Fruit fly (Drosophila melanogaster): ENCODE data around the gene SF1.

Gene SF1

DNA sequence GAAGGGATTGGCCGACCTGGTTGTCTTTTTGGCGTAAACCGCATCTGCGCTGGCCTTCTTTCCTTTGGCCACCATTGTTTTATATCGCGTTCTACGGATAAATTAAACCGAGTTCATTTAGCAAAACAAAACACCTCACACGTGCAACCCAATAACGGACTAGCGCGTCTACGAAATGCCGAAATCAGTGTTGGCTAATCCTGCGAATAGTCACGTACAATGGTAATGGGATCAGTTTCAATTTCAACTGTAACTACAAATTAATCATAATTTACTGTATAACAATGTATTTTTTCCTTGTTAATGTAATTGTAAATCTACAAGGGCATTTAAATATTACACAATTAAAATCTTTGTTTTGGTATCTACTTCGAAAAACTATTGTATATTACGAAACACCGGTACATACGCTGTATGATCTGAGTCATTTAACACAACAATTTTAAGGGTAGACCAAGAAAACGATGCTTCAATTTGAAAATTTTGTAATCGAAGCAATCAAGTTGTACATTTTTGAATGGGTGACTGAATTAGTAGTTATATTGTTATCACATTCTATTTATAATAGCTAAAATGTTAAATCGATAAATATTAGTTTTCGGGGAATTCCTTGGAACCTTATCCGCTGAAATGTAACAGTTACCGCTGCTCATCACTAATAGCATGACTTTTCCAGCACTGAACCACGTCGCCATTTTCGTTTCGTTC lies at the start of gene SF1 (continued):
- TF ChIP-seq PHDP (tag; optimal IDR thresholded peaks at IDR 0.05) (no peak), CG31388 (GFP tag; optimal IDR thresholded peaks at IDR 0.05) (no peak), bsh (GFP tag; optimal IDR thresholded peaks at IDR 0.05) (no peak), Oli (tag; optimal IDR thresholded peaks at IDR 0.05) (peak; percentile 19), disco-r (GFP tag; optimal IDR thresholded peaks at IDR 0.05) (no peak), Dip2 (GFP tag; IDR thresholded peaks at IDR 0.05) (no peak), Atf-2 (GFP tag; optimal IDR thresholded peaks at IDR 0.05) (no peak), CG2889 (GFP tag; IDR thresholded peaks at IDR 0.05) (no peak), Adf1 (GFP tag; IDR thresholded peaks at IDR 0.05) (no peak), Hsf (GFP tag; optimal IDR thresholded peaks at IDR 0.05) (peak; percentile 30), lab (GFP tag; optimal IDR thresholded peaks at IDR 0.05) (no peak), ac (GFP tag; optimal IDR thresholded peaks at IDR 0.05) (no peak), NC2α (GFP tag; optimal IDR thresholded peaks at IDR 0.05) (no peak), CG17612 (GFP tag; IDR thresholded peaks at IDR 0.05) (no peak), CG12391 (tag; optimal IDR thresholded peaks at IDR 0.05) (peak; percentile 46), CG8944 (GFP tag; optimal IDR thresholded peaks at IDR 0.05) (no peak), lola (GFP tag; optimal IDR thresholded peaks at IDR 0.05) (peak in 1 of 3 experiments; percentile 53), lilli (GFP tag; optimal IDR thresholded peaks at IDR 0.05) (peak; percentile 69), CG10654 (GFP tag; optimal IDR thresholded peaks at IDR 0.05) (no peak), prd (optimal IDR thresholded peaks at IDR 0.05) (no peak), prd (GFP tag; IDR thresholded peaks at IDR 0.05) (no peak), Sry-β (GFP tag; optimal IDR thresholded peaks at IDR 0.05) (peak; percentile 89), CG11504 (tag; optimal IDR thresholded peaks at IDR 0.05) (no peak), CG11723 (GFP tag; optimal IDR thresholded peaks at IDR 0.05) (no peak), sd (tag; optimal IDR thresholded peaks at IDR 0.05) (no peak), BtbVII (GFP tag; optimal IDR thresholded peaks at IDR 0.05) (no peak), fd96Cb (tag; optimal IDR thresholded peaks at IDR 0.05) (no peak), tx (GFP tag; optimal IDR thresholded peaks at IDR 0.05) (peak; percentile 14), CG13624 (GFP tag; optimal IDR thresholded peaks at IDR 0.05) (peak; percentile 14), Six4 (GFP tag; optimal IDR thresholded peaks at IDR 0.05) (peak; percentile 21), usp (GFP tag; optimal IDR thresholded peaks at IDR 0.05) (no peak), gsb (GFP tag; IDR thresholded peaks at IDR 0.05) (no peak), btn (GFP tag; optimal IDR thresholded peaks at IDR 0.05) (no peak), stc (GFP tag; IDR thresholded peaks at IDR 0.05) (no peak), HLHmδ (GFP tag; optimal IDR thresholded peaks at IDR 0.05) (no peak), CG6683 (GFP tag; optimal IDR thresholded peaks at IDR 0.05) (no peak), p53 (GFP tag; optimal IDR thresholded peaks at IDR 0.05) (no peak), NC2β (GFP tag; optimal IDR thresholded peaks at IDR 0.05) (no peak), ranshi (GFP tag; IDR thresholded peaks at IDR 0.05) (no peak), tna (GFP tag; IDR thresholded peaks at IDR 0.05; ENCODE audit: partially characterized antibody) (0 out of 2 replicates have a peak, but pooled peaks have one; percentile 21), lov (optimal IDR thresholded peaks at IDR 0.05) (no peak), lov (GFP tag; IDR thresholded peaks at IDR 0.05) (no peak), CG12769 (tag; optimal IDR thresholded peaks at IDR 0.05) (no peak), CG15696 (tag; optimal IDR thresholded peaks at IDR 0.05) (peak; percentile 5), CG18764 (GFP tag; optimal IDR thresholded peaks at IDR 0.05) (no peak), CG13296 (GFP tag; optimal IDR thresholded peaks at IDR 0.05) (no peak), CG12942 (GFP tag; optimal IDR thresholded peaks at IDR 0.05) (no peak), sima (GFP tag; optimal IDR thresholded peaks at IDR 0.05) (no peak), CG14710 (tag; optimal IDR thresholded peaks at IDR 0.05) (peak; percentile 48), zen2 (GFP tag; IDR thresholded peaks at IDR 0.05; ENCODE audit: partially characterized antibody) (no peak), Dbx (GFP tag; IDR thresholded peaks at IDR 0.05) (no peak)
